Fruit fly (Drosophila melanogaster) whole organism, pupa: ENCODE measurements around the gene CG43116.
A peak's percentile ranks its signal among the peaks of the same experiment; 100 is the strongest.

Source experiments
- CG10348 ChIP-seq: fragments of 200-800 bp; sonication (Bioruptor generic); IDR thresholded peaks from 2 replicates; pipeline ENCODE4 v1.3.6; 2022; ENCODE audit warnings: missing biosample characterization, missing genetic modification characterization
- CG12605 ChIP-seq: fragments of 200-800 bp; sonication (Bioruptor generic); IDR thresholded peaks from 2 replicates; pipeline ENCODE4 v1.3.6; 2022; ENCODE audit warnings: missing biosample characterization, missing genetic modification characterization
- CG13204 ChIP-seq: fragments of 200-800 bp; sonication (Bioruptor generic); optimal IDR thresholded peaks from 2 replicates; lab custom pipeline; 2018; ENCODE audit warnings: missing biosample characterization, mild to moderate bottlenecking, missing genetic modification characterization, moderate library complexity
- CG14655 ChIP-seq: fragments of 200-800 bp; sonication (Bioruptor generic); optimal IDR thresholded peaks from 3 replicates; lab custom pipeline; 2017; ENCODE audit warnings: mild to moderate bottlenecking, missing biosample characterization, missing genetic modification reagents, missing genetic modification characterization
- CG15710 ChIP-seq: fragments of 200-800 bp; sonication (Bioruptor generic); optimal IDR thresholded peaks from 2 replicates; lab custom pipeline; 2018; ENCODE audit warnings: missing biosample characterization, mild to moderate bottlenecking, missing genetic modification characterization, moderate library complexity
- CG17806 ChIP-seq: fragments of 200-800 bp; sonication (Bioruptor generic); optimal IDR thresholded peaks from 2 replicates; lab custom pipeline; 2018; ENCODE audit warnings: missing biosample characterization, mild to moderate bottlenecking, missing genetic modification characterization, moderate library complexity
- CG32121 ChIP-seq: fragments of 200-800 bp; sonication (Bioruptor generic); IDR thresholded peaks from 2 replicates; pipeline ENCODE4 v1.3.6; 2022; ENCODE audit warnings: missing biosample characterization, missing genetic modification characterization
- CG34367 ChIP-seq: fragments of 200-800 bp; sonication (Bioruptor generic); optimal IDR thresholded peaks from 2 replicates; lab custom pipeline; 2018; ENCODE audit warnings: missing biosample characterization, mild to moderate bottlenecking, missing genetic modification characterization
- CG4496 ChIP-seq: fragments of 200-800 bp; sonication (Bioruptor generic); IDR thresholded peaks from 3 replicates; pipeline ENCODE4 v1.3.6; 2022; ENCODE audit warnings: missing biosample characterization, missing genetic modification characterization
- CG8159 ChIP-seq: fragments of 200-800 bp; sonication (Bioruptor generic); optimal IDR thresholded peaks from 3 replicates; lab custom pipeline; 2018; ENCODE audit warnings: missing biosample characterization, mild to moderate bottlenecking, missing genetic modification characterization, moderate library complexity
- CG8301 ChIP-seq: fragments of 200-800 bp; sonication (Bioruptor generic); optimal IDR thresholded peaks from 2 replicates; lab custom pipeline; 2018; ENCODE audit warnings: missing biosample characterization, mild to moderate bottlenecking, missing genetic modification characterization
- CG9948 ChIP-seq: fragments of 200-800 bp; sonication (Bioruptor generic); optimal IDR thresholded peaks from 2 replicates; lab custom pipeline; 2018; ENCODE audit warnings: missing biosample characterization, mild to moderate bottlenecking, missing genetic modification characterization, moderate library complexity
- D1 ChIP-seq: fragments of 200-800 bp; sonication (Bioruptor generic); optimal IDR thresholded peaks from 2 replicates; lab custom pipeline; 2018; ENCODE audit warnings: missing biosample characterization, mild to moderate bottlenecking, missing genetic modification characterization, moderate library complexity
- EcR ChIP-seq: fragments of 200-800 bp; sonication (Bioruptor generic); optimal IDR thresholded peaks from 3 replicates; lab custom pipeline; 2019; ENCODE audit warnings: missing biosample characterization, missing genetic modification characterization, mild to moderate bottlenecking, moderate library complexity, missing genetic modification reagents
- Ets98B ChIP-seq: fragments of 200-800 bp; sonication (Bioruptor generic); IDR thresholded peaks from 2 replicates; pipeline ENCODE4 v1.3.6; 2022; ENCODE audit warnings: missing biosample characterization, missing genetic modification characterization
- Pif1A ChIP-seq: fragments of 200-800 bp; sonication (Bioruptor generic); optimal IDR thresholded peaks from 3 replicates; lab custom pipeline; 2016; ENCODE audit warnings: missing biosample characterization, missing genetic modification characterization
- Pif1B ChIP-seq: fragments of 200-800 bp; sonication (Bioruptor generic); optimal IDR thresholded peaks from 3 replicates; lab custom pipeline; 2016; ENCODE audit warnings: missing biosample characterization, missing genetic modification characterization
- Snoo ChIP-seq: fragments of 200-800 bp; sonication (Bioruptor generic); optimal IDR thresholded peaks from 3 replicates; lab custom pipeline; 2017; ENCODE audit warnings: missing biosample characterization, mild to moderate bottlenecking, missing genetic modification characterization, inconsistent platforms
- fd96Ca ChIP-seq: fragments of 200-800 bp; sonication (Bioruptor generic); IDR thresholded peaks from 3 replicates; pipeline ENCODE4 v1.3.6; 2022; ENCODE audit warnings: missing biosample characterization, missing genetic modification characterization
- gl ChIP-seq: fragments of 200-800 bp; sonication (Bioruptor generic); optimal IDR thresholded peaks from 2 replicates; lab custom pipeline; 2018; ENCODE audit warnings: missing biosample characterization, mild to moderate bottlenecking, missing genetic modification characterization
- rn ChIP-seq: fragments of 200-800 bp; sonication (Bioruptor generic); IDR thresholded peaks from 2 replicates; pipeline ENCODE4 v1.3.6; 2022; ENCODE audit warnings: missing biosample characterization, missing genetic modification characterization

The CG43116 gene

DNA sequence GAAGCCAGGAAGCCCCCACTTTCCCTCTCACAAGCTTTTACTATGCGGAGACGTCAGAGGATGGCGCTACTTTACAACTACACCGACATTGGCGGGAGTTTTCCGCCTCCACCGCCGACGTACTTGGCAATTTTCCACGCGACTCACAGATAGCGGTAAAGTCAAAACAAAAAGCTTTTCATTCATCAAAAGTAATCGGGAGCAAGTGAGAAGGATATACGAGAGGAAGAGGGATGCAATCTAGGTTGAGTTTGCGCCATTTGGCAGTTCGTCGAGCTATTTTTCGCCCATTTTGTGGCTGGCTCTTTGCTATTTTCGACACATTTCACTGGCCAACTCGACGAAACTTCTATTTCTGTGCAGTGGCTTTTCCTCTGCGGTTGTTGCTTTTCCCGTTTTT lies 27.9 kb downstream of the CG43116 start:
- TF ChIP-seq CG17806 (tag; lab: Kevin White, UChicago), result no peak
- TF ChIP-seq CG13204 (GFP tag; lab: Kevin White, UChicago), result no peak
- no peak for TF ChIP-seq CG12605 (GFP tag; lab: Robert Waterston, UW)
- TF ChIP-seq CG14655 (GFP tag; lab: Kevin White, UChicago), result no peak
- no peak for TF ChIP-seq EcR (GFP tag; lab: Kevin White, UChicago)
- TF ChIP-seq CG32121, result no peak
- no peak for TF ChIP-seq gl (tag; lab: Kevin White, UChicago)
- no peak for TF ChIP-seq Ets98B (GFP tag; lab: Robert Waterston, UW)
- no peak for TF ChIP-seq Snoo
- TF ChIP-seq D1 (tag; lab: Kevin White, UChicago), result no peak
- TF ChIP-seq CG15710 (tag; lab: Kevin White, UChicago), result no peak
- no peak for TF ChIP-seq CG9948 (tag; lab: Kevin White, UChicago)
- TF ChIP-seq CG8301 (tag; lab: Kevin White, UChicago), result no peak
- TF ChIP-seq Pif1B (GFP tag; lab: Kevin White, UChicago), result no peak
- no peak for TF ChIP-seq Pif1A
- TF ChIP-seq CG10348 (GFP tag; lab: Robert Waterston, UW), result no peak
- TF ChIP-seq CG34367 (tag; lab: Kevin White, UChicago), result no peak
- TF ChIP-seq CG8159, result no peak
- TF ChIP-seq rn (GFP tag; lab: Robert Waterston, UW), result no peak
- no peak for TF ChIP-seq CG4496 (GFP tag; lab: Robert Waterston, UW)

- no peak for TF ChIP-seq EcR (GFP tag; lab: Kevin White, UChicago)
Measured at dm6 chr3R:25968486-25968885, 28.3 kb downstream of the CG43116 start.

dm6 chr3R:25966944-25967343 lies 29.9 kb downstream of the CG43116 start:
- no peak for TF ChIP-seq CG10348 (GFP tag; lab: Robert Waterston, UW)
- TF ChIP-seq CG34367 (tag; lab: Kevin White, UChicago), result no peak
- no peak for TF ChIP-seq rn (GFP tag; lab: Robert Waterston, UW)
- TF ChIP-seq Snoo, result no peak
- TF ChIP-seq Pif1B (GFP tag; lab: Kevin White, UChicago), result no peak
- no peak for TF ChIP-seq gl (tag; lab: Kevin White, UChicago)
- TF ChIP-seq CG4496 (GFP tag; lab: Robert Waterston, UW), result no peak
- TF ChIP-seq Ets98B (GFP tag; lab: Robert Waterston, UW), result no peak

DNA sequence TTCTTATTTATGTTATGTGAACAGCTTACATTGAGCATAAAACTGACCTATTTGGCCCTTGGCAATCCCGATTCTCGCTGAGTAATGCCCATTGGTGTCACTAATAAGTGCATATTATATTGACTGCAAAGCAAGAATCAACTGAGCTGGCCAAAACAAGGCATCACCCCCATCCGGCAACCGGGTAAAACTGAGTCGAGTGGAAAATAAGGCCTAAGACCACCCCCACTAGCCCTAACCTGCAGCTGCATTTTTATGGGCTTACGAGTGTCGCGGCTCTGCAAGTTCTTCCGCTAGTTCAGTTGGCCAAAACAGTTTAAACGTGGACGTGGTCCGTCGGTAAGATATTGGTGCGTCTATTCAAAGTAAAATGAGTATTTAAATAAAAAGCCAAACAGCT lies 35.1 kb downstream of the CG43116 start, which contains the start of gene boss:
Gene boss, plus strand, starts transcription at position 301 of the 400 bp plus-strand sequence.
- TF ChIP-seq CG10348 (GFP tag; lab: Robert Waterston, UW), result no peak
- TF ChIP-seq gl (tag; lab: Kevin White, UChicago), result no peak
- no peak for TF ChIP-seq Pif1A
- no peak for TF ChIP-seq CG32121
- no peak for TF ChIP-seq Snoo
- TF ChIP-seq Ets98B (GFP tag; lab: Robert Waterston, UW), result no peak
- TF ChIP-seq CG8159, result no peak

dm6 chr3R:25958979-25959378 lies 37.8 kb downstream of the CG43116 start, which contains the start of gene CG14540:
Gene CG14540, plus strand, starts transcription at chr3R:25959279.
- TF ChIP-seq EcR (GFP tag; lab: Kevin White, UChicago), result no peak
- no peak for TF ChIP-seq Pif1B (GFP tag; lab: Kevin White, UChicago)
- TF ChIP-seq CG15710 (tag; lab: Kevin White, UChicago), result no peak
- no peak for TF ChIP-seq CG14655 (GFP tag; lab: Kevin White, UChicago)
- TF ChIP-seq CG8301 (tag; lab: Kevin White, UChicago), result no peak
- TF ChIP-seq CG9948 (tag; lab: Kevin White, UChicago), result no peak
- TF ChIP-seq CG17806 (tag; lab: Kevin White, UChicago), result no peak
- TF ChIP-seq, all 21 proteins: peak for 0

dm6 chr3R:25956092-25956491 lies 40.7 kb downstream of the CG43116 start, which contains the start of gene CCAP-R:
Gene CCAP-R, minus strand, starts transcription at chr3R:25956270.
- TF ChIP-seq CG17806 (tag; lab: Kevin White, UChicago) (no peak), CG14655 (GFP tag; lab: Kevin White, UChicago) (no peak), fd96Ca (GFP tag; lab: Robert Waterston, UW) (0 out of 3 replicates have a peak, but pooled peaks have one; percentile 10), CG4496 (GFP tag; lab: Robert Waterston, UW) (peak; percentile 63; the same call in 2 of the 3 replicates), CG13204 (GFP tag; lab: Kevin White, UChicago) (no peak), CG34367 (tag; lab: Kevin White, UChicago) (no peak), Snoo (no peak), CG9948 (tag; lab: Kevin White, UChicago) (no peak), CG8159 (no peak), Ets98B (GFP tag; lab: Robert Waterston, UW) (peak; percentile 8; the same call in 1 of the 2 replicates), rn (GFP tag; lab: Robert Waterston, UW) (no peak), CG12605 (GFP tag; lab: Robert Waterston, UW) (no peak)
- TF ChIP-seq, all 21 proteins: peak for 3
